Fruit fly (Drosophila melanogaster) Kc167 (cell line): ENCODE data around the gene CecA2.

Experiments used
- Myc ChIP-seq: fragments of >200 bp; optimal IDR thresholded peaks from 2 replicates; lab custom pipeline; 2017; ENCODE audit warnings: missing external identifiers
- Sin3A ChIP-seq: fragments of >200 bp; optimal IDR thresholded peaks from 2 replicates; lab custom pipeline; 2018; ENCODE audit warnings: missing external identifiers
- h ChIP-seq: fragments of >200 bp; optimal IDR thresholded peaks from 3 replicates; lab custom pipeline; 2018; ENCODE audit warnings: missing external identifiers
- psq ChIP-seq: fragments of >200 bp; optimal IDR thresholded peaks from 2 replicates; lab custom pipeline; 2017; ENCODE audit warnings: missing external identifiers
- ttk ChIP-seq: sonication (Bioruptor generic); optimal IDR thresholded peaks from 2 replicates; lab custom pipeline; 2017; ENCODE audit warnings: missing external identifiers

DNA sequence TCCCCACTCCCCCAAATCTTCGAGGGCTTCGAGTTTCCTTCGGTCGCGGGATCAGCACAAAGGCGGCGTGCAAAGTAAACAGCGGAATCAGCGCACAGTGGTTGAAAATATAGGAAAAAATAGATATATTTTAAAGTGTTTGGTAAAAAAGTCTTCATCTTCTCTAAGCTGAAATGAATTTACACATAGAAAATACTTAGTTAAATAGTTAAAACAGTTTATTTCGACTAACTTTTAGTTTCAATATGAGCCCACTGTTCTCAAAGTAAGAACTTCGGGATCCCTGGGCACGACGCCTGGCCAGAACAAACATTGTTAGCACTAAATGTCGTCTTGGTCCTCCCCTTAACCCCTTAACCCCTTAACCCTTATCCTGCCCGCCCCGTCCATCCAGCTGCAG lies 49.9 kb downstream of the CecA2 start:
- TF ChIP-seq Sin3A (lab: Kevin White, UChicago) (no peak), h (no peak), psq (no peak), Myc (lab: Kevin White, UChicago) (no peak), ttk (lab: Kevin White, UChicago) (no peak)
